Fruit fly (Drosophila melanogaster): ENCODE measurements around the gene Ir7a.

Gene Ir7a

dm6 chrX:7737156-7737771 lies 27.5 kb upstream of the Ir7a start (continued):
- TF ChIP-seq CG15269 (tag; optimal IDR thresholded peaks at IDR 0.05) (no peak), Antp (GFP tag; optimal IDR thresholded peaks at IDR 0.05) (no peak), CG13624 (GFP tag; optimal IDR thresholded peaks at IDR 0.05) (no peak), Nf-YB (GFP tag; optimal IDR thresholded peaks at IDR 0.05) (no peak)

dm6 chrX:7744036-7744435 lies 20.7 kb upstream of the Ir7a start:
- TF ChIP-seq CG8089 (GFP tag; optimal IDR thresholded peaks at IDR 0.05), result no peak
- peak; percentile 66 for TF ChIP-seq CTCF (GFP tag; optimal IDR thresholded peaks at IDR 0.05)

dm6 chrX:7746342-7746741 lies 18.4 kb upstream of the Ir7a start:
- TF ChIP-seq Bteb2 (GFP tag; optimal IDR thresholded peaks at IDR 0.05) (no peak), danr (GFP tag; IDR thresholded peaks at IDR 0.05) (no peak), Hr39 (optimal IDR thresholded peaks at IDR 0.05) (peak; percentile 84), row (GFP tag; IDR thresholded peaks at IDR 0.05) (0 out of 3 replicates have a peak, but pooled peaks have one; percentile 1), CG2712 (tag; optimal IDR thresholded peaks at IDR 0.05) (no peak), schlank (tag; optimal IDR thresholded peaks at IDR 0.05) (no peak), CG15514 (GFP tag; optimal IDR thresholded peaks at IDR 0.05) (peak; percentile 74), peb (GFP tag; IDR thresholded peaks at IDR 0.05) (no peak), inv (GFP tag; IDR thresholded peaks at IDR 0.05; ENCODE audit: partially characterized antibody) (no peak)

DNA sequence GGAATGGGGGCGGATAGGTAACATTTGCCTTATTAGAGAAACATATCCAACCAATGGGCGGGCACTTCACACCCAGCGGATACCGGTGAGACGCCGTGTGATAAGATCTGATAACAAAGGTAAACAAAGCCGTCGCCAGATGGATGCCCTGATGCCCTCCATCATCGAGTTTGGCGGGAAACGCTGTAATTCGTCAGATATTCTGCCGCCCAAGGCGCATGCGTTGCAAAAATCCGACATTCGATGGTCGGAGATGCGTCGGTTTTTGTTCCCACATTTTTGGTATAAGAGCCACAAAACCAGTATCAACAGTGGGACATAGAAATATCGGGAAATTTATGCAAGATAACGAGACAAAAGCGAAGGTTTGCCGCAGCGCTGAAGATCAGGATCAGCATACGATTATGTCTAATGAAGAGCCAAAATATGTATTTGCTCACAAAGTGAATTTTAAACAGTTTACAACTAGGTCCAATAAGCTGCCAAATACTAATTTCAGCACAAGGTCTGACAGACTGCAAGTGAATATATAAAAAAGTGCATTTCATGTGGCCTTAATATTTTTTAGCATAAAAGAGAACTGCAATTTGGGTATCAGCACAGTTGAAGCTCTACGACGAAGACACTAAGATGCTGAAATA lies 3.5 kb downstream of the Ir7a start, which contains the start of gene CG34338:
Gene CG34338 (plus strand): TSS at position 591 of the 641 bp plus-strand sequence.
- TF ChIP-seq zfh2 (GFP tag; optimal IDR thresholded peaks at IDR 0.05) (no peak), gfzf (GFP tag; optimal IDR thresholded peaks at IDR 0.05) (no peak), CG6254 (GFP tag; optimal IDR thresholded peaks at IDR 0.05) (no peak), wdn (GFP tag; IDR thresholded peaks at IDR 0.05) (no peak), sr (GFP tag; IDR thresholded peaks at IDR 0.05) (no peak), CG2116 (GFP tag; optimal IDR thresholded peaks at IDR 0.05) (no peak), Nf-YB (GFP tag; optimal IDR thresholded peaks at IDR 0.05) (peak; percentile 82), Sox102F (GFP tag; optimal IDR thresholded peaks at IDR 0.05) (no peak), Nf-YC (tag; optimal IDR thresholded peaks at IDR 0.05) (peak; percentile 87), CG13775 (GFP tag; optimal IDR thresholded peaks at IDR 0.05) (no peak), ewg (GFP tag; optimal IDR thresholded peaks at IDR 0.05) (peak; percentile 25), Deaf1 (tag; optimal IDR thresholded peaks at IDR 0.05) (peak; percentile 86), CG7987 (GFP tag; optimal IDR thresholded peaks at IDR 0.05) (no peak)

- no peak for TF ChIP-seq CG6654 (GFP tag; optimal IDR thresholded peaks at IDR 0.05)
- no peak for TF ChIP-seq knrl (GFP tag; IDR thresholded peaks at IDR 0.05; ENCODE audit: partially characterized antibody)
- TF ChIP-seq Bgb (GFP tag; IDR thresholded peaks at IDR 0.05; ENCODE audit: partially characterized antibody), result no peak
- TF ChIP-seq crol (GFP tag; IDR thresholded peaks at IDR 0.05), result no peak
- no peak for TF ChIP-seq prd (optimal IDR thresholded peaks at IDR 0.05)
- TF ChIP-seq prd (GFP tag; IDR thresholded peaks at IDR 0.05), result no peak
- TF ChIP-seq nom (GFP tag; optimal IDR thresholded peaks at IDR 0.05), result no peak
- TF ChIP-seq Mrtf (GFP tag; IDR thresholded peaks at IDR 0.05), result no peak
- TF ChIP-seq Hey (tag; optimal IDR thresholded peaks at IDR 0.05), result no peak
- TF ChIP-seq E2f2 (GFP tag; IDR thresholded peaks at IDR 0.05), result no peak
- no peak for TF ChIP-seq ara (GFP tag; IDR thresholded peaks at IDR 0.05)
- no peak for TF ChIP-seq luna (GFP tag; optimal IDR thresholded peaks at IDR 0.05)
- TF ChIP-seq Hr3 (GFP tag; optimal IDR thresholded peaks at IDR 0.05), result no peak
- TF ChIP-seq CG31224 (GFP tag; IDR thresholded peaks at IDR 0.05), result no peak
- TF ChIP-seq Xbp1 (GFP tag; optimal IDR thresholded peaks at IDR 0.05), result no peak
- no peak for TF ChIP-seq BtbVII (GFP tag; optimal IDR thresholded peaks at IDR 0.05)
- TF ChIP-seq sc (optimal IDR thresholded peaks at IDR 0.05), result no peak
- TF ChIP-seq sc (GFP tag; optimal IDR thresholded peaks at IDR 0.05), result no peak
- no peak for TF ChIP-seq CG7839 (tag; optimal IDR thresholded peaks at IDR 0.05)
Observed at dm6 chrX:7777905-7778304, 13.1 kb downstream of the Ir7a start, which contains the start of gene CG32718. Gene CG32718, plus strand, starts transcription at chrX:7778205.
